Worm (Caenorhabditis elegans): ENCODE measurements around the gene D1022.9.

ce11 chrII:7459205-7459604 is 30.3 kb downstream of the D1022.9 start, which contains the start of gene D1022.2:
- TF ChIP-seq ceh-82 (tag; optimal IDR thresholded peaks at IDR 0.05) (no peak), elt-1 (tag; optimal IDR thresholded peaks at IDR 0.05) (no peak), F13H6.1 (tag; optimal IDR thresholded peaks at IDR 0.05) (no peak)

All from whole organism, L2 larva.